Fruit fly (Drosophila melanogaster) whole organism, embryonic: ENCODE data around the gene CG11893.
A peak's percentile ranks its signal among the peaks of the same experiment; 100 is the strongest.

Source experiments
- B-H2 ChIP-seq: fragments of 200-800 bp; sonication (Bioruptor generic); optimal IDR thresholded peaks from 2 replicates; lab custom pipeline; 2018; ENCODE audit warnings: missing biosample characterization, mild to moderate bottlenecking, missing genetic modification characterization
- CG11504 ChIP-seq: fragments of 200-800 bp; sonication (Bioruptor generic); optimal IDR thresholded peaks from 3 replicates; lab custom pipeline; 2019; ENCODE audit warnings: missing biosample characterization, mild to moderate bottlenecking, missing genetic modification characterization, moderate library complexity
- CG14667 ChIP-seq: fragments of 200-800 bp; sonication (Bioruptor generic); IDR thresholded peaks from 2 replicates; pipeline ENCODE4 v1.3.6; 2022; ENCODE audit warnings: missing biosample characterization, missing genetic modification characterization
- CG15011 ChIP-seq: fragments of 200-800 bp; sonication (Bioruptor generic); optimal IDR thresholded peaks from 3 replicates; lab custom pipeline; 2018; ENCODE audit warnings: missing biosample characterization, mild to moderate bottlenecking, missing genetic modification characterization
- CG18619 ChIP-seq: fragments of 200-800 bp; sonication (Bioruptor generic); optimal IDR thresholded peaks from 3 replicates; lab custom pipeline; 2017; ENCODE audit warnings: missing biosample characterization, mild to moderate bottlenecking, missing genetic modification characterization
- CG2202 ChIP-seq: fragments of 200-800 bp; sonication (Bioruptor generic); optimal IDR thresholded peaks from 2 replicates; lab custom pipeline; 2018; ENCODE audit warnings: missing biosample characterization, mild to moderate bottlenecking, missing genetic modification characterization
- CG30020 ChIP-seq: fragments of 200-800 bp; optimal IDR thresholded peaks from 2 replicates; lab custom pipeline; 2019; ENCODE audit warnings: missing biosample characterization, mild to moderate bottlenecking, missing genetic modification characterization, moderate library complexity
- CG30431 ChIP-seq: fragments of 200-800 bp; sonication (Bioruptor generic); optimal IDR thresholded peaks from 2 replicates; lab custom pipeline; 2017; ENCODE audit warnings: missing biosample characterization, missing genetic modification characterization
- CG31441 ChIP-seq: fragments of 200-800 bp; sonication (Bioruptor generic); IDR thresholded peaks from 2 replicates; pipeline ENCODE4 v1.3.6; 2022; ENCODE audit warnings: missing biosample characterization, missing genetic modification characterization
- CG6254 ChIP-seq: fragments of 200-800 bp; sonication (Bioruptor generic); optimal IDR thresholded peaks from 3 replicates; lab custom pipeline; 2017; ENCODE audit warnings: mild to moderate bottlenecking, missing biosample characterization, missing genetic modification reagents, missing genetic modification characterization
- CG7271 ChIP-seq: fragments of 200-800 bp; sonication (Bioruptor generic); optimal IDR thresholded peaks from 2 replicates; lab custom pipeline; 2018; ENCODE audit warnings: missing biosample characterization, mild to moderate bottlenecking, missing genetic modification characterization, moderate library complexity
- CG7556 ChIP-seq: fragments of 200-800 bp; sonication (Bioruptor generic); optimal IDR thresholded peaks from 2 replicates; lab custom pipeline; 2017; ENCODE audit warnings: missing biosample characterization, mild to moderate bottlenecking, missing genetic modification characterization
- D19A ChIP-seq: fragments of 200-800 bp; optimal IDR thresholded peaks from 3 replicates; lab custom pipeline; 2019; ENCODE audit warnings: missing biosample characterization, mild to moderate bottlenecking, missing genetic modification characterization, moderate library complexity
- D19B ChIP-seq: fragments of 200-800 bp; sonication (Bioruptor generic); optimal IDR thresholded peaks from 2 replicates; lab custom pipeline; 2017; ENCODE audit warnings: missing biosample characterization, mild to moderate bottlenecking, missing genetic modification characterization
- Dip3 ChIP-seq: fragments of 200-800 bp; sonication (Bioruptor generic); optimal IDR thresholded peaks from 3 replicates; lab custom pipeline; 2016; ENCODE audit warnings: missing biosample characterization, missing genetic modification characterization
- Drgx ChIP-seq: fragments of 200-800 bp; sonication (Bioruptor generic); IDR thresholded peaks from 2 replicates; pipeline ENCODE4 v1.3.6; 2022; ENCODE audit warnings: missing biosample characterization, missing genetic modification characterization
- H2.0 ChIP-seq: fragments of 200-800 bp; sonication (Bioruptor generic); IDR thresholded peaks from 2 replicates; pipeline ENCODE4 v1.3.6; 2022; ENCODE audit warnings: missing biosample characterization, missing genetic modification characterization
- HLH3B ChIP-seq: fragments of 200-800 bp; sonication (Bioruptor generic); IDR thresholded peaks from 2 replicates; pipeline ENCODE4 v1.3.6; 2022; ENCODE audit warnings: missing biosample characterization, missing genetic modification characterization
- Hr39 ChIP-seq: fragments of >200 bp; optimal IDR thresholded peaks from 2 replicates; lab custom pipeline; 2017
- Hr51 ChIP-seq, 2 experiments: fragments of 200-800 bp; sonication (Bioruptor generic); optimal IDR thresholded peaks; 2 replicates in 1 of 2; 3 replicates in 1 of 2; lab custom pipeline; 2016 to 2018; ENCODE audit warnings: missing biosample characterization in 2 of 2, missing genetic modification characterization in 2 of 2, mild to moderate bottlenecking in 1 of 2, moderate library complexity in 1 of 2
- Lim3 ChIP-seq: fragments of 200-800 bp; sonication (Bioruptor generic); IDR thresholded peaks from 2 replicates; pipeline ENCODE4 v1.3.6; 2022; ENCODE audit warnings: missing biosample characterization, missing genetic modification characterization
- Lpt ChIP-seq: fragments of >200 bp; optimal IDR thresholded peaks from 2 replicates; lab custom pipeline; 2018; ENCODE audit warnings: missing biosample characterization, missing genetic modification characterization
- Myb ChIP-seq: fragments of 200-800 bp; sonication (Bioruptor generic); optimal IDR thresholded peaks from 2 replicates; lab custom pipeline; 2016; ENCODE audit warnings: missing biosample characterization, missing genetic modification characterization
- Nf-YC ChIP-seq: fragments of 200-800 bp; optimal IDR thresholded peaks from 3 replicates; lab custom pipeline; 2019; ENCODE audit warnings: missing biosample characterization, mild to moderate bottlenecking, missing genetic modification characterization, moderate library complexity
- Ravus ChIP-seq: fragments of 200-800 bp; sonication (Bioruptor generic); IDR thresholded peaks from 2 replicates; pipeline ENCODE4 v1.3.6; 2022; ENCODE audit warnings: missing biosample characterization, missing genetic modification characterization
- Six4 ChIP-seq: fragments of 200-800 bp; sonication (Bioruptor generic); optimal IDR thresholded peaks from 2 replicates; lab custom pipeline; 2016; ENCODE audit warnings: missing biosample characterization, missing genetic modification characterization
- Sox100B ChIP-seq: fragments of 200-800 bp; sonication (Bioruptor generic); optimal IDR thresholded peaks from 3 replicates; lab custom pipeline; 2018; ENCODE audit warnings: missing biosample characterization, mild to moderate bottlenecking, missing genetic modification characterization
- Trl ChIP-seq, 3 experiments: fragments of >200 bp in 2 of 3; fragments of 200-800 bp in 1 of 3; sonication (Bioruptor generic) in 1 of 3; optimal IDR thresholded peaks; 2 replicates in 1 of 3; 3 replicates in 2 of 3; lab custom pipeline; 2016 to 2017; ENCODE audit warnings: missing biosample characterization in 1 of 3, missing genetic modification characterization in 1 of 3
- Vsx1 ChIP-seq: fragments of 200-800 bp; sonication (Bioruptor generic); optimal IDR thresholded peaks from 2 replicates; lab custom pipeline; 2017; ENCODE audit warnings: missing biosample characterization, mild to moderate bottlenecking, missing genetic modification characterization, missing genetic modification reagents
- ash1 ChIP-seq: fragments of 200-800 bp; sonication (Bioruptor generic); optimal IDR thresholded peaks from 2 replicates; lab custom pipeline; 2018; ENCODE audit warnings: missing biosample characterization, mild to moderate bottlenecking, missing genetic modification characterization
- bbx ChIP-seq: fragments of 200-800 bp; sonication (Bioruptor generic); IDR thresholded peaks from 2 replicates; pipeline ENCODE4 v1.3.6; 2022; ENCODE audit warnings: missing biosample characterization, missing genetic modification characterization; ENCODE audit not compliant: partially characterized antibody
- croc ChIP-seq: fragments of 200-800 bp; sonication (Bioruptor generic); conservative IDR thresholded peaks from 3 replicates; pipeline ENCODE4 v1.3.6; 2022; ENCODE audit warnings: missing biosample characterization, missing genetic modification characterization
- esg ChIP-seq: fragments of 200-800 bp; sonication (Bioruptor generic); conservative IDR thresholded peaks from 2 replicates; pipeline ENCODE4 v1.3.6; 2022; ENCODE audit warnings: missing biosample characterization, missing genetic modification characterization
- ewg ChIP-seq: fragments of 200-800 bp; sonication (Bioruptor generic); optimal IDR thresholded peaks from 3 replicates; lab custom pipeline; 2017; ENCODE audit warnings: mild to moderate bottlenecking, missing biosample characterization, missing genetic modification reagents, missing genetic modification characterization
- fru ChIP-seq: fragments of >200 bp; optimal IDR thresholded peaks from 2 replicates; lab custom pipeline; 2017
- grn ChIP-seq: fragments of 200-800 bp; sonication (Bioruptor generic); optimal IDR thresholded peaks from 3 replicates; lab custom pipeline; 2017; ENCODE audit warnings: missing biosample characterization, missing genetic modification characterization
- gro ChIP-seq: fragments of 200-800 bp; sonication (Bioruptor generic); optimal IDR thresholded peaks from 2 replicates; lab custom pipeline; 2016; ENCODE audit warnings: missing biosample characterization, missing genetic modification characterization
- h ChIP-seq: fragments of >200 bp; optimal IDR thresholded peaks from 2 replicates; lab custom pipeline; 2017
- hth ChIP-seq: fragments of >200 bp; optimal IDR thresholded peaks from 2 replicates; lab custom pipeline; 2017; ENCODE audit warnings: inconsistent platforms
- kah ChIP-seq: fragments of 200-800 bp; sonication (Bioruptor generic); optimal IDR thresholded peaks from 2 replicates; lab custom pipeline; 2018; ENCODE audit warnings: missing biosample characterization, mild to moderate bottlenecking, missing genetic modification characterization
- lbe ChIP-seq: fragments of 200-800 bp; sonication (Bioruptor generic); optimal IDR thresholded peaks from 2 replicates; lab custom pipeline; 2016; ENCODE audit warnings: missing biosample characterization, mild to moderate bottlenecking, missing genetic modification characterization
- nau ChIP-seq: fragments of 200-800 bp; sonication (Bioruptor generic); optimal IDR thresholded peaks from 3 replicates; lab custom pipeline; 2017; ENCODE audit warnings: missing biosample characterization, mild to moderate bottlenecking, missing genetic modification characterization, missing genetic modification reagents
- pan ChIP-seq, 4 experiments: fragments of >200 bp in 3 of 4; fragments of 200-800 bp in 1 of 4; sonication (Bioruptor generic) in 1 of 4; optimal IDR thresholded peaks in 3 of 4; IDR thresholded peaks in 1 of 4; 2 replicates each; pipeline versions ENCODE4 v1.3.6 to Lab custom; 2017 to 2022; ENCODE audit warnings: missing biosample characterization in 2 of 4, missing genetic modification characterization in 2 of 4, mixed read lengths in 1 of 4
- phol ChIP-seq: fragments of 200-800 bp; sonication (Bioruptor generic); optimal IDR thresholded peaks from 3 replicates; lab custom pipeline; 2018; ENCODE audit warnings: missing biosample characterization, mild to moderate bottlenecking, missing genetic modification characterization, moderate library complexity
- sim ChIP-seq: fragments of 200-800 bp; sonication (Bioruptor generic); IDR thresholded peaks from 2 replicates; pipeline ENCODE4 v1.3.6; 2022; ENCODE audit warnings: missing biosample characterization, missing genetic modification characterization
- slbo ChIP-seq: fragments of 200-800 bp; sonication (Bioruptor generic); IDR thresholded peaks from 2 replicates; pipeline ENCODE4 v1.3.6; 2022; ENCODE audit warnings: missing biosample characterization, missing genetic modification characterization
- so ChIP-seq: fragments of 200-800 bp; sonication (Bioruptor generic); IDR thresholded peaks from 3 replicates; pipeline ENCODE4 v1.3.6; 2022; ENCODE audit warnings: missing biosample characterization, missing genetic modification characterization
- ssp ChIP-seq: fragments of 200-800 bp; sonication (Bioruptor generic); IDR thresholded peaks from 2 replicates; pipeline ENCODE4 v1.3.6; 2022; ENCODE audit warnings: missing biosample characterization, missing genetic modification characterization
- stwl ChIP-seq: fragments of 200-800 bp; sonication (Bioruptor generic); optimal IDR thresholded peaks from 3 replicates; lab custom pipeline; 2018; ENCODE audit warnings: missing biosample characterization, mild to moderate bottlenecking, missing genetic modification characterization, moderate library complexity
- tap ChIP-seq: fragments of 200-800 bp; optimal IDR thresholded peaks from 3 replicates; lab custom pipeline; 2019; ENCODE audit warnings: missing biosample characterization, mild to moderate bottlenecking, missing genetic modification characterization, moderate library complexity
- tio ChIP-seq: fragments of 200-800 bp; sonication (Bioruptor generic); optimal IDR thresholded peaks from 2 replicates; lab custom pipeline; 2017; ENCODE audit warnings: missing biosample characterization, missing genetic modification characterization, inconsistent platforms

Gene CG11893

DNA sequence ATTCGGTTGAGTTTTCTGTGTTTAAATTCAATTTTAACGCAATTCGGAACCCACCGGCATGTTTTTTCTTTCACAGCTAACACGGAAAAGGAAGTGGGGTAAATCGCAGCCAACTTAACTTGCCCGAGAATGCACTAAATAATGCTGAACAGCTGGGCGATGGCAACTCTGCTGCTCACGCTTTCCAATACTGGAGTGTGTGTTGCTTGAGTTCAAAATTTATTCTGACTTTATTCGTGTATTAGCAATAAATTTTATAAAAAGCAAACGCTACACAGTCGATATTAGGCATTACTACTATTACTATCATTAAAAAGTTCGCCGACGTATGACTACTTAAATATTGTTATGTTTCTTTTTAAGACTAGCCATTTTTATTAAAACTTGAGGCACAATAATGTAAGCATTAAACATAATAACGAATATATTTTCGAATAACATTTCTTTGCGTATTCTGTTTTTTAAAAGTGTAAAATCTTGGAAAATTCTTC is 42.3 kb upstream of the CG11893 start, which contains the start of the genes RpS27 and Nup37 (continued):
- TF ChIP-seq CG14667 (GFP tag; lab: Robert Waterston, UW), result peak; percentile 93
- no peak for TF ChIP-seq h (lab: Kevin White, UChicago)
- TF ChIP-seq ewg (GFP tag; lab: Kevin White, UChicago), result peak; percentile 95
- TF ChIP-seq Dip3 (GFP tag; lab: Kevin White, UChicago), result peak; percentile 98
- peak; percentile 99 for TF ChIP-seq CG7271 (tag; lab: Kevin White, UChicago)
- peak; percentile 94 for TF ChIP-seq Myb
- TF ChIP-seq Vsx1 (GFP tag; lab: Kevin White, UChicago), result peak; percentile 98
- peak; percentile 82 for TF ChIP-seq CG30020 (tag; lab: Kevin White, UChicago)
- TF ChIP-seq HLH3B (GFP tag; lab: Robert Waterston, UW), result peak; percentile 95
- TF ChIP-seq Six4 (GFP tag; lab: Kevin White, UChicago), result peak; percentile 96
- peak; percentile 84 for TF ChIP-seq esg (GFP tag; lab: Robert Waterston, UW)
- peak; percentile 94 for TF ChIP-seq kah
- peak; percentile 88 for TF ChIP-seq croc
- no peak for TF ChIP-seq hth (lab: Kevin White, UChicago)
- peak; percentile 97 for TF ChIP-seq Sox100B (GFP tag; lab: Kevin White, UChicago)
- TF ChIP-seq tap (tag; lab: Kevin White, UChicago), result peak; percentile 88
- TF ChIP-seq CG7556 (GFP tag; lab: Kevin White, UChicago), result peak; percentile 93
- peak; percentile 91 for TF ChIP-seq lbe
- TF ChIP-seq Lpt (GFP tag; lab: Kevin White, UChicago), result no peak
- peak; percentile 98 for TF ChIP-seq slbo
- peak; percentile 89 for TF ChIP-seq CG6254 (GFP tag; lab: Kevin White, UChicago)
- peak; percentile 92 to 99 for TF ChIP-seq Hr51 (GFP tag; optimal IDR thresholded peaks at IDR 0.05; lab: Kevin White, UChicago)
- peak; percentile 99 for TF ChIP-seq CG18619 (GFP tag; lab: Kevin White, UChicago)
- TF ChIP-seq CG11504, result peak; percentile 93
- TF ChIP-seq CG31441 (GFP tag; lab: Robert Waterston, UW), result peak; percentile 98
- peak; percentile 95 for TF ChIP-seq so (GFP tag; lab: Robert Waterston, UW)
- peak; percentile 96 for TF ChIP-seq CG2202
- 0 out of 2 replicates have a peak, but pooled peaks have one; percentile 34 for TF ChIP-seq bbx (GFP tag; lab: Robert Waterston, UW)
- TF ChIP-seq ash1 (GFP tag; lab: Kevin White, UChicago), result peak; percentile 99
- peak; percentile 96 for TF ChIP-seq grn
- peak; percentile 88 for TF ChIP-seq Nf-YC (tag; lab: Kevin White, UChicago)
- TF ChIP-seq B-H2 (GFP tag; lab: Kevin White, UChicago), result peak; percentile 100
- TF ChIP-seq H2.0 (GFP tag; lab: Robert Waterston, UW), result peak; percentile 97
- peak; percentile 98 for TF ChIP-seq nau (GFP tag; lab: Kevin White, UChicago)
- TF ChIP-seq gro, result peak; percentile 97
- TF ChIP-seq ssp (GFP tag; lab: Robert Waterston, UW), result peak; percentile 90
- TF ChIP-seq tio, result peak; percentile 96
- peak; percentile 72 for TF ChIP-seq Ravus (GFP tag; lab: Robert Waterston, UW)
- peak; percentile 98 for TF ChIP-seq CG30431 (GFP tag; lab: Kevin White, UChicago)
- peak; percentile 97 for TF ChIP-seq phol (tag; lab: Kevin White, UChicago)
- TF ChIP-seq stwl (tag; lab: Kevin White, UChicago), result peak; percentile 95
- peak; percentile 75 for TF ChIP-seq Drgx (GFP tag; lab: Robert Waterston, UW)
- peak; percentile 89 for TF ChIP-seq sim
- peak; percentile 99 for TF ChIP-seq CG15011
- TF ChIP-seq fru (lab: Kevin White, UChicago), result no peak
- peak; percentile 77 for TF ChIP-seq D19A (tag; lab: Kevin White, UChicago)
- peak; percentile 94 for TF ChIP-seq D19B (GFP tag; lab: Kevin White, UChicago)
- no peak for TF ChIP-seq Hr39 (lab: Kevin White, UChicago)
- peak; percentile 68; the same call in 1 of the 2 replicates for TF ChIP-seq Lim3
- TF ChIP-seq Trl (optimal IDR thresholded peaks at IDR 0.05; lab: Kevin White, UChicago), result no peak
- TF ChIP-seq Trl (GFP tag; optimal IDR thresholded peaks at IDR 0.05; lab: Kevin White, UChicago), result peak; percentile 99
- TF ChIP-seq pan (optimal IDR thresholded peaks at IDR 0.05; lab: Kevin White, UChicago), result no peak
- peak in 1 of 2 experiments; percentile 97 for TF ChIP-seq pan (GFP tag; optimal IDR thresholded peaks at IDR 0.05 in 1 of 2, IDR thresholded peaks at IDR 0.05 in 1 of 2)
